Worm (Caenorhabditis elegans) whole organism, young adult: ENCODE data around the gene mlc-6.

Experiments used
- B0019.2 ChIP-seq: fragments of 200-800 bp; sonication (Bioruptor generic); conservative IDR thresholded peaks from 2 replicates; pipeline ENCODE4 v1.3.6; 2022; ENCODE audit warnings: missing genetic modification reagents, missing genetic modification characterization, missing compliant biosample characterization
- B0035.1 ChIP-seq: sonication (generic microtip); optimal IDR thresholded peaks from 2 replicates; lab custom pipeline; 2016; ENCODE audit warnings: missing genetic modification characterization, mild to moderate bottlenecking, missing compliant biosample characterization, missing genotype, missing genetic modification reagents
- B0336.3 ChIP-seq: fragments of 200-800 bp; sonication (Bioruptor generic); IDR thresholded peaks from 2 replicates; pipeline ENCODE4 v1.3.6; 2022; ENCODE audit warnings: missing genetic modification characterization, missing compliant biosample characterization
- F10E7.11 ChIP-seq: sonication (generic microtip); optimal IDR thresholded peaks from 2 replicates; lab custom pipeline; 2017; ENCODE audit warnings: mild to moderate bottlenecking, missing genetic modification characterization, moderate library complexity, missing compliant biosample characterization
- F39B2.1 ChIP-seq: fragments of 200-800 bp; sonication (Bioruptor generic); IDR thresholded peaks from 2 replicates; pipeline ENCODE4 v1.3.6; 2022; ENCODE audit warnings: missing genetic modification reagents, missing genetic modification characterization, missing compliant biosample characterization
- Y53F4B.3 ChIP-seq: fragments of 200-800 bp; sonication (Bioruptor generic); IDR thresholded peaks from 2 replicates; pipeline ENCODE4 v1.3.6; 2022; ENCODE audit warnings: missing genetic modification reagents, missing genetic modification characterization, missing compliant biosample characterization
- Y53G8AR.9 ChIP-seq: fragments of 200-800 bp; sonication (Bioruptor generic); conservative IDR thresholded peaks from 2 replicates; pipeline ENCODE4 v1.3.6; 2022; ENCODE audit warnings: missing genetic modification reagents, missing genetic modification characterization, missing compliant biosample characterization
- ZK185.1 ChIP-seq: sonication (generic microtip); optimal IDR thresholded peaks from 2 replicates; lab custom pipeline; 2016; ENCODE audit warnings: mild to moderate bottlenecking, missing genetic modification characterization, missing compliant biosample characterization; ENCODE audit not compliant: poor library complexity, severe bottlenecking
- akir-1 ChIP-seq: fragments of 200-800 bp; sonication (Bioruptor generic); optimal IDR thresholded peaks from 2 replicates; lab custom pipeline; 2018; ENCODE audit warnings: mild to moderate bottlenecking, missing genetic modification characterization, moderate library complexity, missing compliant biosample characterization
- aptf-3 ChIP-seq: fragments of 200-800 bp; sonication (Bioruptor generic); IDR thresholded peaks from 2 replicates; pipeline ENCODE4 v1.3.6; 2022; ENCODE audit warnings: missing genetic modification characterization, missing compliant biosample characterization
- athp-1 ChIP-seq: sonication (generic microtip); optimal IDR thresholded peaks from 2 replicates; lab custom pipeline; 2017; ENCODE audit warnings: mild to moderate bottlenecking, missing genetic modification characterization, missing compliant biosample characterization
- attf-6 ChIP-seq: fragments of 200-800 bp; sonication (Bioruptor generic); IDR thresholded peaks from 2 replicates; pipeline ENCODE4 v1.3.6; 2022; ENCODE audit warnings: missing genetic modification reagents, missing genetic modification characterization, missing compliant biosample characterization
- ccch-3 ChIP-seq: fragments of 200-800 bp; sonication (Bioruptor generic); optimal IDR thresholded peaks from 2 replicates; lab custom pipeline; 2018; ENCODE audit warnings: mild to moderate bottlenecking, missing genetic modification characterization, missing compliant biosample characterization
- cebp-1 ChIP-seq, 2 experiments: fragments of 200-800 bp in 1 of 2; sonication (Bioruptor generic) in 1 of 2; sonication (generic microtip) in 1 of 2; IDR thresholded peaks in 1 of 2; optimal IDR thresholded peaks in 1 of 2; 2 replicates each; pipeline versions ENCODE4 v1.3.6 to Lab custom; 2017 to 2022; ENCODE audit warnings: missing compliant biosample characterization in 2 of 2, missing genetic modification characterization in 2 of 2, mild to moderate bottlenecking in 1 of 2, missing genetic modification reagents in 1 of 2, moderate library complexity in 1 of 2
- ceh-100 ChIP-seq: fragments of 200-800 bp; sonication (Bioruptor generic); IDR thresholded peaks from 2 replicates; pipeline ENCODE4 v1.3.6; 2022; ENCODE audit warnings: missing genetic modification reagents, missing genetic modification characterization, missing compliant biosample characterization
- ceh-91 ChIP-seq: fragments of 200-800 bp; sonication (Bioruptor generic); IDR thresholded peaks from 2 replicates; pipeline ENCODE4 v1.3.6; 2022; ENCODE audit warnings: missing genetic modification reagents, missing genetic modification characterization, missing compliant biosample characterization
- dox-1 ChIP-seq: fragments of 200-800 bp; sonication (Bioruptor generic); IDR thresholded peaks from 2 replicates; pipeline ENCODE4 v1.3.6; 2022; ENCODE audit warnings: missing genetic modification reagents, missing genetic modification characterization, missing compliant biosample characterization
- dpff-1 ChIP-seq: sonication (generic microtip); optimal IDR thresholded peaks from 2 replicates; lab custom pipeline; 2017; ENCODE audit warnings: mild to moderate bottlenecking, missing genetic modification characterization, missing compliant biosample characterization
- dpl-1 ChIP-seq: fragments of 150-350 bp; optimal IDR thresholded peaks from 2 replicates; lab custom pipeline; 2014; ENCODE audit warnings: missing biosample characterization, missing genetic modification reagents, missing genetic modification characterization
- egrh-3 ChIP-seq: fragments of 200-800 bp; sonication (Bioruptor generic); IDR thresholded peaks from 2 replicates; pipeline ENCODE4 v1.3.6; 2022; ENCODE audit warnings: missing genetic modification reagents, missing genetic modification characterization, missing compliant biosample characterization
- ets-4 ChIP-seq: fragments of 200-800 bp; sonication (Bioruptor generic); optimal IDR thresholded peaks from 2 replicates; lab custom pipeline; 2018; ENCODE audit warnings: mild to moderate bottlenecking, missing genetic modification characterization, missing compliant biosample characterization
- hmg-1.2 ChIP-seq: fragments of 200-800 bp; sonication (Bioruptor generic); IDR thresholded peaks from 2 replicates; pipeline ENCODE4 v1.3.6; 2022; ENCODE audit warnings: missing genetic modification reagents, missing genetic modification characterization, missing compliant biosample characterization
- let-607 ChIP-seq, 2 experiments: fragments of 200-800 bp in 1 of 2; sonication (Bioruptor generic) in 1 of 2; sonication (generic microtip) in 1 of 2; optimal IDR thresholded peaks; 2 replicates each; lab custom pipeline; 2016 to 2018; ENCODE audit warnings: mild to moderate bottlenecking in 2 of 2, missing compliant biosample characterization in 2 of 2, missing genetic modification characterization in 2 of 2, moderate library complexity in 2 of 2, missing genotype in 1 of 2
- lin-35 ChIP-seq, 3 experiments: fragments of 150-350 bp in 2 of 3; sonication (generic microtip) in 1 of 3; optimal IDR thresholded peaks; 2 replicates each; lab custom pipeline; 2014 to 2018; ENCODE audit warnings: missing biosample characterization in 3 of 3, missing genetic modification characterization in 3 of 3, missing genetic modification reagents in 3 of 3
- lin-40 ChIP-seq: sonication (generic microtip); optimal IDR thresholded peaks from 2 replicates; lab custom pipeline; 2016; ENCODE audit warnings: missing genetic modification characterization, mild to moderate bottlenecking, missing compliant biosample characterization, missing genotype, missing genetic modification reagents
- lin-54 ChIP-seq: fragments of 200-800 bp; sonication (Bioruptor generic); optimal IDR thresholded peaks from 2 replicates; lab custom pipeline; 2018; ENCODE audit warnings: mild to moderate bottlenecking, missing genetic modification characterization, missing compliant biosample characterization
- lir-1 ChIP-seq: fragments of 200-800 bp; sonication (Bioruptor generic); conservative IDR thresholded peaks from 2 replicates; pipeline ENCODE4 v1.3.6; 2022; ENCODE audit warnings: missing genetic modification reagents, missing genetic modification characterization, missing compliant biosample characterization
- lsl-1 ChIP-seq: fragments of 200-800 bp; sonication (Bioruptor generic); optimal IDR thresholded peaks from 2 replicates; lab custom pipeline; 2018; ENCODE audit warnings: mild to moderate bottlenecking, missing genetic modification characterization, moderate library complexity, missing compliant biosample characterization
- madf-3 ChIP-seq: fragments of 200-800 bp; sonication (Bioruptor generic); IDR thresholded peaks from 2 replicates; pipeline ENCODE4 v1.3.6; 2022; ENCODE audit warnings: missing genetic modification reagents, missing genetic modification characterization, missing compliant biosample characterization
- nfya-2 ChIP-seq: fragments of 200-800 bp; sonication (Bioruptor generic); IDR thresholded peaks from 2 replicates; pipeline ENCODE4 v1.3.6; 2022; ENCODE audit warnings: missing genetic modification reagents, missing genetic modification characterization, missing compliant biosample characterization
- nfyb-1 ChIP-seq: fragments of 200-800 bp; sonication (Bioruptor generic); IDR thresholded peaks from 2 replicates; pipeline ENCODE4 v1.3.6; 2022; ENCODE audit warnings: missing genetic modification reagents, missing genetic modification characterization, missing compliant biosample characterization
- pha-4 ChIP-seq: fragments of 150-350 bp; sonication (generic microtip); optimal IDR thresholded peaks from 2 replicates; lab custom pipeline; 2014; ENCODE audit warnings: missing biosample characterization, missing genetic modification reagents, missing genetic modification characterization
- sea-2 ChIP-seq: fragments of 200-800 bp; sonication (Bioruptor generic); IDR thresholded peaks from 2 replicates; pipeline ENCODE4 v1.3.6; 2022; ENCODE audit warnings: missing genetic modification characterization, missing compliant biosample characterization
- snpc-1.3 ChIP-seq: sonication (generic microtip); optimal IDR thresholded peaks from 2 replicates; lab custom pipeline; 2017; ENCODE audit warnings: missing genetic modification characterization, mild to moderate bottlenecking, missing compliant biosample characterization, antibody characterized with exemption, moderate library complexity, missing genotype, missing genetic modification reagents; ENCODE audit not compliant: insufficient read depth
- snpc-4 ChIP-seq, 5 experiments: fragments of 150-350 bp in 1 of 5; sonication (generic microtip) in 4 of 5; optimal IDR thresholded peaks; 2 replicates each; lab custom pipeline; 2014 to 2018; ENCODE audit warnings: missing genetic modification characterization in 5 of 5, missing biosample characterization in 3 of 5, antibody characterized with exemption in 2 of 5, mild to moderate bottlenecking in 2 of 5, missing compliant biosample characterization in 2 of 5, missing genotype in 2 of 5, moderate library complexity in 2 of 5, missing genetic modification reagents in 1 of 5
- tbp1 ChIP-seq: fragments of 200-800 bp; sonication (Bioruptor generic); optimal IDR thresholded peaks from 2 replicates; lab custom pipeline; 2018; ENCODE audit warnings: mild to moderate bottlenecking, missing genetic modification characterization, missing compliant biosample characterization
- tbx-9 ChIP-seq: sonication (generic microtip); optimal IDR thresholded peaks from 2 replicates; lab custom pipeline; 2016; ENCODE audit warnings: borderline replicate concordance, missing genetic modification characterization, inconsistent platforms, missing compliant biosample characterization
- xnd-1 ChIP-seq: sonication (generic microtip); optimal IDR thresholded peaks from 2 replicates; lab custom pipeline; 2016; ENCODE audit warnings: missing genotype, missing genetic modification reagents, missing genetic modification characterization, missing compliant biosample characterization
- ztf-26 ChIP-seq: sonication (generic microtip); optimal IDR thresholded peaks from 2 replicates; lab custom pipeline; 2017; ENCODE audit warnings: missing genetic modification characterization, missing compliant biosample characterization
- ztf-3 ChIP-seq: fragments of 200-800 bp; sonication (Bioruptor generic); optimal IDR thresholded peaks from 2 replicates; lab custom pipeline; 2018; ENCODE audit warnings: mild to moderate bottlenecking, missing genetic modification characterization, missing compliant biosample characterization

mlc-6 gene

DNA sequence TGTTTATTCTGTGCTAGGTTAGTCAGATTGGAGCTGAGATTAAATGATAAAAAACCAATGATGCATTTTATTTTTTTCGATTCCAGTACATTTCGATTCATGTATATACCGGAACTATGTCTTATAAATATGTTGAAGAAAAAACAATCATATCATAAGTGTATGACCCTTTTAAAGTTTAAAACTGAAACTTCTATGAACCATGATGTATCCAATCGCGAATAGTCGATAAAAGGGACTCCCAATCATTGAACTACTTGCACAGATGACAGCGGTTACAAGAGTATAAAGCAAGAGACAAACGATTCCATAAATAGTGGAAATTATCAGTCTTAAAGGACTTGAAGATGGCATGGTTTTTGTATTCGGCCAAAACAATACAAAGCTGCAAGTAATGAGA, 11.5 kb downstream of the mlc-6 start, which contains the start of gene srg-37:
srg-37 (minus strand) TSS at position 101 of the 400 bp plus-strand sequence.
- no peak for TF ChIP-seq ceh-100
- TF ChIP-seq Y53F4B.3 (GFP tag; lab: Robert Waterston, UW), result no peak
- no peak for TF ChIP-seq lsl-1
- TF ChIP-seq nfya-2 (GFP tag; lab: Robert Waterston, UW), result no peak
- TF ChIP-seq tbx-9 (tag; lab: Kevin White, UChicago), result no peak
- TF ChIP-seq snpc-1.3, result no peak
- no peak for TF ChIP-seq ceh-91
- TF ChIP-seq F10E7.11, result no peak
- no peak for TF ChIP-seq hmg-1.2 (GFP tag; lab: Robert Waterston, UW)
- TF ChIP-seq, all 124 proteins: peak for 0

- TF ChIP-seq cebp-1 (GFP tag; IDR thresholded peaks at IDR 0.05; lab: Robert Waterston, UW) (no peak), cebp-1 (tag; optimal IDR thresholded peaks at IDR 0.05; lab: Kevin White, UChicago) (no peak), B0336.3 (GFP tag; lab: Robert Waterston, UW) (no peak), aptf-3 (GFP tag; lab: Robert Waterston, UW) (no peak), attf-6 (GFP tag; lab: Robert Waterston, UW) (no peak), lin-35 (GFP tag; optimal IDR thresholded peaks at IDR 0.05; lab: Kevin White, UChicago) (no peak), lin-40 (tag; lab: Kevin White, UChicago) (no peak), dpl-1 (no peak), ccch-3 (GFP tag; lab: Kevin White, UChicago) (no peak), tbp1 (GFP tag; lab: Kevin White, UChicago) (no peak)
- TF ChIP-seq, all 124 proteins: peak for 0
Measured at ce11 chrX:14234366-14234765, 12.1 kb downstream of the mlc-6 start, which contains the start of gene srg-36. Gene srg-36, minus strand, starts transcription at chrX:14234466.

ce11 chrX:14231987-14232386, 14.4 kb downstream of the mlc-6 start:
- 0 out of 2 replicates have a peak, but pooled peaks have one; percentile 25 for TF ChIP-seq dox-1 (GFP tag; lab: Robert Waterston, UW)
- no peak for TF ChIP-seq B0035.1
- no peak for TF ChIP-seq lin-54 (GFP tag; lab: Kevin White, UChicago)
- no peak for TF ChIP-seq dpff-1 (tag; lab: Kevin White, UChicago)
- peak; percentile 45 for TF ChIP-seq snpc-4 (GFP tag; optimal IDR thresholded peaks at IDR 0.05; lab: Kevin White, UChicago)
- peak in 2 of 4 experiments; percentile 59 to 77 for TF ChIP-seq snpc-4 (tag; optimal IDR thresholded peaks at IDR 0.05; lab: Kevin White, UChicago)
- TF ChIP-seq pha-4 (tag; lab: Kevin White, UChicago), result no peak

- TF ChIP-seq akir-1 (GFP tag; lab: Kevin White, UChicago), result peak; percentile 54
- peak; percentile 74; the same call in 1 of the 2 replicates for TF ChIP-seq lir-1 (GFP tag; lab: Robert Waterston, UW)
- peak; percentile 15 for TF ChIP-seq ztf-3
- TF ChIP-seq egrh-3 (GFP tag; lab: Robert Waterston, UW), result peak; percentile 52; the same call in 1 of the 2 replicates
Measured at ce11 chrX:14229306-14229845, 17.0 kb downstream of the mlc-6 start.

ce11 chrX:14228764-14229163, 17.7 kb downstream of the mlc-6 start:
- TF ChIP-seq ZK185.1 (tag; lab: Kevin White, UChicago) (peak; percentile 68), let-607 (tag; optimal IDR thresholded peaks at IDR 0.05; lab: Kevin White, UChicago) (no peak), ets-4 (GFP tag; lab: Kevin White, UChicago) (no peak), xnd-1 (no peak), athp-1 (tag; lab: Kevin White, UChicago) (peak; percentile 30), hmg-1.2 (GFP tag; lab: Robert Waterston, UW) (no peak; the same call in 1 of the 2 replicates), madf-3 (no peak), ztf-26 (tag; lab: Kevin White, UChicago) (no peak), dpl-1 (no peak), B0019.2 (GFP tag; lab: Robert Waterston, UW) (no peak), Y53G8AR.9 (no peak), F39B2.1 (GFP tag; lab: Robert Waterston, UW) (no peak), nfyb-1 (GFP tag; lab: Robert Waterston, UW) (peak; percentile 48), sea-2 (0 out of 2 replicates have a peak, but pooled peaks have one; percentile 21)
